Worm (Caenorhabditis elegans) whole organism, L3 larva: Measurements from ENCODE around the gene clec-171.

Source experiments
- egl-27 ChIP-seq: sonication (generic microtip); optimal IDR thresholded peaks from 4 replicates; lab custom pipeline; 2017; ENCODE audit warnings: missing biosample characterization, missing genetic modification reagents, missing genetic modification characterization
- egl-5 ChIP-seq: fragments of 150-350 bp; optimal IDR thresholded peaks from 2 replicates; lab custom pipeline; 2017; ENCODE audit warnings: missing biosample characterization, missing genetic modification reagents, missing genetic modification characterization, inconsistent platforms
- lin-15B ChIP-seq: fragments of 150-350 bp; optimal IDR thresholded peaks from 2 replicates; lab custom pipeline; 2014; ENCODE audit warnings: missing biosample characterization, missing genetic modification characterization
- lin-39 ChIP-seq: fragments of 150-350 bp; optimal IDR thresholded peaks from 2 replicates; lab custom pipeline; 2018; ENCODE audit warnings: missing biosample characterization, missing genetic modification reagents, missing genetic modification characterization
- nfya-1 ChIP-seq: sonication (generic microtip); optimal IDR thresholded peaks from 2 replicates; lab custom pipeline; 2017; ENCODE audit warnings: missing genetic modification characterization, mild to moderate bottlenecking, missing compliant biosample characterization, antibody characterized with exemption, moderate library complexity; ENCODE audit not compliant: insufficient read depth
- nhr-76 ChIP-seq: fragments of 150-350 bp; sonication (generic microtip); optimal IDR thresholded peaks from 5 replicates; lab custom pipeline; 2014; ENCODE audit warnings: missing biosample characterization, missing genetic modification characterization
- skn-1 ChIP-seq: fragments of 150-350 bp; optimal IDR thresholded peaks from 2 replicates; lab custom pipeline; 2014; ENCODE audit warnings: missing biosample characterization, missing genetic modification characterization
- ztf-4 ChIP-seq: fragments of 150-350 bp; optimal IDR thresholded peaks from 2 replicates; lab custom pipeline; 2014; ENCODE audit warnings: missing biosample characterization, missing genetic modification characterization

- TF ChIP-seq nfya-1 (peak; percentile 95), skn-1 (tag; lab: Kevin White, UChicago) (peak; percentile 70), lin-15B (tag; lab: Kevin White, UChicago) (peak; percentile 99), ztf-4 (peak; percentile 47), lin-39 (peak; percentile 100), egl-5 (tag; lab: Kevin White, UChicago) (peak; percentile 76), nhr-76 (tag; lab: Kevin White, UChicago) (no peak), egl-27 (tag; lab: Kevin White, UChicago) (peak; percentile 50)
These were observed 7.2 kb downstream of the clec-171 start, which contains the start of gene Y77E11A.7 for ce11 chrIV:1419795-1420509.
